Worm (Caenorhabditis elegans) whole organism, late embryonic: ENCODE data around the gene K08F9.3.

ENCODE experiments used
- T23F11.4 ChIP-seq: fragments of 200-800 bp; sonication (Bioruptor generic); optimal IDR thresholded peaks from 2 replicates; lab custom pipeline; 2018; ENCODE audit warnings: mild to moderate bottlenecking, missing genetic modification characterization, missing compliant biosample characterization
- ama-1 ChIP-seq: fragments of 150-350 bp; optimal IDR thresholded peaks from 2 replicates; lab custom pipeline; 2014
- ceh-14 ChIP-seq: sonication (generic microtip); optimal IDR thresholded peaks from 2 replicates; lab custom pipeline; 2016; ENCODE audit warnings: missing genotype, missing genetic modification characterization, missing compliant biosample characterization
- ceh-18 ChIP-seq: sonication (generic microtip); optimal IDR thresholded peaks from 2 replicates; lab custom pipeline; 2016; ENCODE audit warnings: missing genetic modification characterization, missing compliant biosample characterization
- ceh-2 ChIP-seq: sonication (generic microtip); optimal IDR thresholded peaks from 2 replicates; lab custom pipeline; 2016; ENCODE audit warnings: missing genotype, missing genetic modification characterization, missing compliant biosample characterization
- ceh-31 ChIP-seq: sonication (generic microtip); optimal IDR thresholded peaks from 2 replicates; lab custom pipeline; 2016; ENCODE audit warnings: missing genetic modification characterization, missing compliant biosample characterization
- ceh-34 ChIP-seq: sonication (generic microtip); optimal IDR thresholded peaks from 2 replicates; lab custom pipeline; 2016; ENCODE audit warnings: mild to moderate bottlenecking, missing genetic modification characterization, missing compliant biosample characterization
- ceh-45 ChIP-seq: fragments of 200-800 bp; sonication (Bioruptor generic); IDR thresholded peaks from 2 replicates; pipeline ENCODE4 v1.3.6; 2022; ENCODE audit warnings: missing genetic modification reagents, missing genetic modification characterization, missing compliant biosample characterization
- ceh-48 ChIP-seq: sonication (generic microtip); optimal IDR thresholded peaks from 2 replicates; lab custom pipeline; 2016; ENCODE audit warnings: missing genetic modification characterization, inconsistent platforms, missing compliant biosample characterization
- che-1 ChIP-seq: sonication (generic microtip); optimal IDR thresholded peaks from 2 replicates; lab custom pipeline; 2016; ENCODE audit warnings: mild to moderate bottlenecking, missing genetic modification characterization, missing compliant biosample characterization
- elt-2 ChIP-seq: sonication (generic microtip); optimal IDR thresholded peaks from 2 replicates; lab custom pipeline; 2016; ENCODE audit warnings: missing genetic modification reagents, missing genetic modification characterization, missing compliant biosample characterization
- eyg-1 ChIP-seq: sonication (generic microtip); optimal IDR thresholded peaks from 2 replicates; lab custom pipeline; 2016; ENCODE audit warnings: missing genotype, missing genetic modification characterization, missing compliant biosample characterization
- fkh-6 ChIP-seq: sonication (generic microtip); optimal IDR thresholded peaks from 2 replicates; lab custom pipeline; 2016; ENCODE audit warnings: missing genetic modification characterization, missing compliant biosample characterization
- gmeb-2 ChIP-seq: sonication (generic microtip); optimal IDR thresholded peaks from 2 replicates; lab custom pipeline; 2016; ENCODE audit warnings: missing genetic modification characterization, inconsistent platforms, missing compliant biosample characterization
- hlh-13 ChIP-seq: fragments of 200-800 bp; sonication (Bioruptor generic); optimal IDR thresholded peaks from 2 replicates; lab custom pipeline; 2018; ENCODE audit warnings: mild to moderate bottlenecking, missing genetic modification characterization, missing compliant biosample characterization
- hlh-15 ChIP-seq: sonication (generic microtip); optimal IDR thresholded peaks from 2 replicates; lab custom pipeline; 2016; ENCODE audit warnings: missing genetic modification characterization, missing compliant biosample characterization
- lin-11 ChIP-seq: fragments of 200-800 bp; sonication (Bioruptor generic); optimal IDR thresholded peaks from 2 replicates; lab custom pipeline; 2018; ENCODE audit warnings: mild to moderate bottlenecking, missing genetic modification characterization, missing compliant biosample characterization
- madf-2 ChIP-seq: sonication (generic microtip); optimal IDR thresholded peaks from 2 replicates; lab custom pipeline; 2017; ENCODE audit warnings: missing genetic modification characterization, missing compliant biosample characterization
- nfya-1 ChIP-seq: sonication (generic microtip); optimal IDR thresholded peaks from 2 replicates; lab custom pipeline; 2017; ENCODE audit warnings: missing genetic modification characterization, mild to moderate bottlenecking, missing compliant biosample characterization, antibody characterized with exemption, moderate library complexity
- nhr-11 ChIP-seq: fragments of 150-350 bp; optimal IDR thresholded peaks from 2 replicates; lab custom pipeline; 2014; ENCODE audit warnings: missing biosample characterization, missing genetic modification characterization
- nhr-232 ChIP-seq: sonication (generic microtip); optimal IDR thresholded peaks from 2 replicates; lab custom pipeline; 2016; ENCODE audit warnings: missing genetic modification characterization, missing compliant biosample characterization
- npax-4 ChIP-seq: sonication (generic microtip); optimal IDR thresholded peaks from 2 replicates; lab custom pipeline; 2016; ENCODE audit warnings: missing genetic modification characterization, missing compliant biosample characterization
- odd-2 ChIP-seq: sonication (generic microtip); optimal IDR thresholded peaks from 2 replicates; lab custom pipeline; 2017; ENCODE audit warnings: antibody characterized with exemption, mild to moderate bottlenecking, missing genetic modification characterization, missing compliant biosample characterization
- pag-3 ChIP-seq: sonication (generic microtip); optimal IDR thresholded peaks from 2 replicates; lab custom pipeline; 2016; ENCODE audit warnings: missing compliant biosample characterization, missing genetic modification characterization, borderline replicate concordance
- pax-1 ChIP-seq: fragments of 150-350 bp; optimal IDR thresholded peaks from 2 replicates; lab custom pipeline; 2014; ENCODE audit warnings: missing biosample characterization, missing genetic modification characterization
- pha-2 ChIP-seq: sonication (generic microtip); optimal IDR thresholded peaks from 2 replicates; lab custom pipeline; 2017; ENCODE audit warnings: mild to moderate bottlenecking, missing genetic modification characterization, missing compliant biosample characterization
- pqm-1 ChIP-seq: sonication (generic microtip); optimal IDR thresholded peaks from 2 replicates; lab custom pipeline; 2016; ENCODE audit warnings: missing genetic modification characterization, missing compliant biosample characterization
- pros-1 ChIP-seq: fragments of 150-350 bp; optimal IDR thresholded peaks from 2 replicates; lab custom pipeline; 2014; ENCODE audit warnings: missing biosample characterization, missing genetic modification reagents, missing genetic modification characterization
- rnt-1 ChIP-seq: sonication (generic microtip); optimal IDR thresholded peaks from 2 replicates; lab custom pipeline; 2016; ENCODE audit warnings: missing genetic modification characterization, missing compliant biosample characterization
- sdc-2 ChIP-seq: sonication (generic microtip); optimal IDR thresholded peaks from 2 replicates; lab custom pipeline; 2016; ENCODE audit warnings: missing genotype, missing genetic modification characterization, missing compliant biosample characterization
- sox-4 ChIP-seq: sonication (generic microtip); optimal IDR thresholded peaks from 2 replicates; lab custom pipeline; 2017; ENCODE audit warnings: mild to moderate bottlenecking, missing genetic modification characterization, inconsistent platforms, missing compliant biosample characterization
- tbx-7 ChIP-seq: sonication (generic microtip); optimal IDR thresholded peaks from 2 replicates; lab custom pipeline; 2016; ENCODE audit warnings: missing genotype, missing genetic modification characterization, missing compliant biosample characterization
- ttx-3 ChIP-seq: sonication (generic microtip); optimal IDR thresholded peaks from 2 replicates; lab custom pipeline; 2016; ENCODE audit warnings: missing genetic modification reagents, missing genetic modification characterization, missing compliant biosample characterization
- unc-86 ChIP-seq: sonication (generic microtip); optimal IDR thresholded peaks from 2 replicates; lab custom pipeline; 2016; ENCODE audit warnings: missing genetic modification characterization, missing compliant biosample characterization
- zip-5 ChIP-seq: sonication (generic microtip); optimal IDR thresholded peaks from 2 replicates; lab custom pipeline; 2016; ENCODE audit warnings: missing genetic modification characterization, missing compliant biosample characterization

K08F9.3 gene

ce11 chrV:15136772-15137171, 3.6 kb upstream of the K08F9.3 start, which contains the start of gene aipl-1 (continued):
- TF ChIP-seq nhr-11 (tag; lab: Kevin White, UChicago) (no peak), odd-2 (no peak), ceh-45 (no peak), nfya-1 (peak; percentile 35), nhr-232 (no peak), eyg-1 (tag; lab: Kevin White, UChicago) (no peak), tbx-7 (tag; lab: Kevin White, UChicago) (no peak), npax-4 (tag; lab: Kevin White, UChicago) (no peak), fkh-6 (tag; lab: Kevin White, UChicago) (no peak), ceh-2 (tag; lab: Kevin White, UChicago) (peak; percentile 62), T23F11.4 (GFP tag; lab: Kevin White, UChicago) (no peak), lin-11 (no peak), ceh-18 (tag; lab: Kevin White, UChicago) (no peak), elt-2 (tag; lab: Kevin White, UChicago) (peak; percentile 20), ttx-3 (tag; lab: Kevin White, UChicago) (no peak), madf-2 (tag; lab: Kevin White, UChicago) (no peak), ceh-34 (tag; lab: Kevin White, UChicago) (peak; percentile 10), gmeb-2 (tag; lab: Kevin White, UChicago) (no peak), sdc-2 (tag; lab: Kevin White, UChicago) (no peak)

- TF ChIP-seq zip-5 (tag; lab: Kevin White, UChicago) (no peak), ama-1 (no peak), lin-11 (no peak), unc-86 (tag; lab: Kevin White, UChicago) (no peak)
- TF ChIP-seq, all 69 proteins: peak for 0
These were observed 536 bp upstream of the K08F9.3 start for ce11 chrV:15139811-15140210.

ce11 chrV:15143285-15143684, 2.9 kb downstream of the K08F9.3 start, which contains the start of gene K08F9.1:
TSS of gene K08F9.1 (minus strand) at chrV:15143385.
- TF ChIP-seq ceh-14 (tag; lab: Kevin White, UChicago): no peak
- TF ChIP-seq pha-2: no peak
- TF ChIP-seq sox-4 (tag; lab: Kevin White, UChicago): no peak
- no peak for TF ChIP-seq ceh-31 (tag; lab: Kevin White, UChicago)
- TF ChIP-seq pag-3 (tag; lab: Kevin White, UChicago): no peak
- TF ChIP-seq ceh-2 (tag; lab: Kevin White, UChicago): no peak
- TF ChIP-seq pros-1 (tag; lab: Kevin White, UChicago): no peak
- no peak for TF ChIP-seq hlh-13 (GFP tag; lab: Kevin White, UChicago)

ce11 chrV:15143798-15144197, 3.5 kb downstream of the K08F9.3 start, which contains the start of gene K08F9.4:
TSS of gene K08F9.4 (plus strand) at chrV:15144019.
- TF ChIP-seq ceh-18 (tag; lab: Kevin White, UChicago) (no peak), pros-1 (tag; lab: Kevin White, UChicago) (no peak), che-1 (tag; lab: Kevin White, UChicago) (no peak), pax-1 (tag; lab: Kevin White, UChicago) (peak; percentile 54), T23F11.4 (GFP tag; lab: Kevin White, UChicago) (no peak), gmeb-2 (tag; lab: Kevin White, UChicago) (no peak), nhr-11 (tag; lab: Kevin White, UChicago) (no peak), ceh-31 (tag; lab: Kevin White, UChicago) (peak; percentile 16)

ce11 chrV:15147776-15148175, 7.4 kb downstream of the K08F9.3 start, which contains the start of gene T09F5.20:
TSS of gene T09F5.20 (minus strand) at chrV:15147876.
- no peak for TF ChIP-seq ttx-3 (tag; lab: Kevin White, UChicago)

- TF ChIP-seq nhr-232 (no peak), gmeb-2 (tag; lab: Kevin White, UChicago) (no peak), pqm-1 (tag; lab: Kevin White, UChicago) (no peak), odd-2 (no peak), rnt-1 (tag; lab: Kevin White, UChicago) (peak; percentile 5), ceh-48 (tag; lab: Kevin White, UChicago) (no peak), hlh-15 (tag; lab: Kevin White, UChicago) (no peak), eyg-1 (tag; lab: Kevin White, UChicago) (no peak), ttx-3 (tag; lab: Kevin White, UChicago) (no peak)
These were observed 8.5 kb downstream of the K08F9.3 start, which contains the start of gene T09F5.1 for ce11 chrV:15148800-15149199. TSS of gene T09F5.1 (plus strand) at chrV:15149100.
